Worm (Caenorhabditis elegans) whole organism, L4 larva: ENCODE results near the gene T16H12.9.

Experiments used
- F37D6.2 ChIP-seq: sonication (generic microtip); optimal IDR thresholded peaks from 2 replicates; lab custom pipeline; 2016; ENCODE audit warnings: mild to moderate bottlenecking, missing genetic modification characterization, missing compliant biosample characterization
- ceh-82 ChIP-seq: sonication (generic microtip); optimal IDR thresholded peaks from 2 replicates; lab custom pipeline; 2017; ENCODE audit warnings: missing biosample characterization, missing genetic modification characterization
- dpl-1 ChIP-seq: fragments of 150-350 bp; optimal IDR thresholded peaks from 2 replicates; lab custom pipeline; 2014; ENCODE audit warnings: missing biosample characterization, missing genetic modification reagents, missing genetic modification characterization
- madf-5 ChIP-seq, 2 experiments: fragments of 200-800 bp; sonication (Bioruptor generic); IDR thresholded peaks; 2 replicates each; pipeline ENCODE4 v1.3.6; 2022; ENCODE audit warnings: missing compliant biosample characterization in 2 of 2, missing genetic modification characterization in 2 of 2
- nhr-237 ChIP-seq: sonication (generic microtip); optimal IDR thresholded peaks from 2 replicates; lab custom pipeline; 2017; ENCODE audit warnings: missing biosample characterization, missing genetic modification characterization
- unc-39 ChIP-seq: sonication (generic microtip); optimal IDR thresholded peaks from 2 replicates; lab custom pipeline; 2017; ENCODE audit warnings: missing biosample characterization, missing genetic modification characterization
- ztf-11 ChIP-seq: fragments of 150-350 bp; optimal IDR thresholded peaks from 2 replicates; lab custom pipeline; 2014; ENCODE audit warnings: missing biosample characterization, missing genetic modification characterization

DNA sequence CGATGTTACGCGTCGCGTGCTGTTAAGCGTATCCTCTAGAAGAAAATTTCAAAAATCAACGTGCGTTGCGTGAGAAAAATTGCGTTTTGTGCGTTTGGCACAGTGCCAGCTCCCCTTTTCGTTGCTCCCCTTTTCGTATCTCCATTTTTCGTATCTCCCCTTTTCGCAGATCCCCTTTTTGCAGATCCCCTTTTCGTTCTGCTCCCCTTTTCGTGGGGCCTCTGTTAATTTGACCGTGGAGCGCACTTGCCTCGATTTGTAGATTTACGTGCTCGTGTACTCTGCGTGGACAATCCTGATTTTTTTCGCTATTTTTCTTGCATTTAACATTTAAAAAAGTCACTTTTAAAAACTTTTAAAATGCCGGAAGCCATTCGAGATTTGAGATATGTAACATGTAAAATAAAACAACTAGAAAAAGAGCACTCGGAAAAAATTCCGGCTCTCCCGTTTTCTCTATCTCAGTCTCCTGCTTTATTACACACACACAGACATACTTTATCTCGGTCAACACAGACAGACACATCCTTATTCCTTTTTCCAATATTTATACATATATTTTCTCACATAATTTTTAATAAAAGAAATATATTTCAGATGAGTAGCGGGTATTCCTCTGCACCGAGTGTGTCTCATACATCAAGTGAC lies 14.6 kb downstream of the T16H12.9 start, which contains the start of gene ttll-4:
- TF ChIP-seq ceh-82 (tag; lab: Kevin White, UChicago) (no peak), ztf-11 (tag; lab: Kevin White, UChicago) (no peak), dpl-1 (GFP tag; lab: Kevin White, UChicago) (peak; percentile 20), unc-39 (tag; lab: Kevin White, UChicago) (no peak), F37D6.2 (tag; lab: Kevin White, UChicago) (no peak), madf-5 (GFP tag; IDR thresholded peaks at IDR 0.05; lab: Robert Waterston, UW) (no peak), nhr-237 (tag; lab: Kevin White, UChicago) (no peak)
